Fruit fly (Drosophila melanogaster): ENCODE results near the gene CG44270.

CG44270 gene

DNA sequence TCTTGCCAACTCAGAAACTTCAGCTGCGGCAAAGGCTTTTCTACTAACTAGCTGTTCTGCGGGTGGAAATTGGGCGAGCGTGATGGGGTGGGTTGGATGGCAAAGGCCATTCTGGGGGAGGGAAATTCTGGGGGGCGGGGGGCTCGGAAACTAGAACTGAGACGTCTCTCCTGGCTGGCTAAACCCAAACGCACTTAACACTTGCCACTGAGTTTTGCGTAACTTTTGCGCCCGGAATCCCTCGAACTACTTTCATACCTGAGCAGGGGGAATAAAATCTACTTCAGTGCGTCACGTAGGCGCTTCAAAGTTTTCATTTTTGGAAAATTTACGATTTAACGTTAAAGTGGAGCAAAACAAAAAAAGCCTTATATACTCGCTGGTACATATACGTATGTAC is at the start of gene CG44270:
CG44270 (plus strand) TSS at position 301 of the 400 bp plus-strand sequence.
- TF ChIP-seq EcR (GFP tag; optimal IDR thresholded peaks at IDR 0.05) = no peak
- no peak for TF ChIP-seq CG8478 (optimal IDR thresholded peaks at IDR 0.05)
- TF ChIP-seq Dll (optimal IDR thresholded peaks at IDR 0.05) = no peak
- no peak for TF ChIP-seq pan (optimal IDR thresholded peaks at IDR 0.05)
- TF ChIP-seq usp (GFP tag; optimal IDR thresholded peaks at IDR 0.05) = no peak
- TF ChIP-seq psq (optimal IDR thresholded peaks at IDR 0.05) = no peak

DNA sequence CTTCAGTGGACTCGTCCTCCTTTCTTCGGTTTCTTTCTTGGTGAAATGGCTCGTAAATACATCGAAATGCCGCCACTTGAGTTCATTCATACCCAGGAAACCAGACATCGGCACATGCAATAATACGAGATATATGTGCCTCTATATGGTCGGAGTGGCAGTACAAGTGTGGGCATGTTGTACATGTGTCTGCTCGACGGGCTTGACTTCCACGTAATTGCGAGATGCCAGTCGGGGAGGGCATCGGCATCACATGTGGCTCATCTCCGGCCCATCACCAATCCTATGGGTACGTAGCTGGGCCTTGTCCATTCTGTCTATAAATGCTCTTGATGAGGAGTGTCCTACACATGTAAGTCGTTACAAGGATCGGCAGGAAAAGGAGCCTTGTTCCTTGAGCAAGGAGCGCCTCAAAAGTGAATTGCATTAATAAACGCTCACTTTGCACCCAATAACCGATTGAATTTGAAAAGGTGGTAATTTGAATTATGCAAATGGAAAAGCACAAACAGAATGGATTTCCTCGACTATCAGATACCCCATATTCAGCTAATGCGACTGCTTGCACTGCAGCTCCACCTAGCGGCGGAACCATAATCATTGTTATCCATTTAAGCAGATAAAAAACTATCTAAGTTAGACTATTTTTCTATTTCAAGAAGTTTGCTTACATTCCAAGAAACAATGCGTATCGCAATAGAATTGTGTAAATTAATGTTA is 49.6 kb upstream of the CG44270 start:
- TF ChIP-seq usp (GFP tag; optimal IDR thresholded peaks at IDR 0.05) (no peak), Dll (optimal IDR thresholded peaks at IDR 0.05) (no peak), psq (optimal IDR thresholded peaks at IDR 0.05) (no peak), CG8478 (optimal IDR thresholded peaks at IDR 0.05) (no peak), EcR (GFP tag; optimal IDR thresholded peaks at IDR 0.05) (no peak), pan (optimal IDR thresholded peaks at IDR 0.05) (no peak)

DNA sequence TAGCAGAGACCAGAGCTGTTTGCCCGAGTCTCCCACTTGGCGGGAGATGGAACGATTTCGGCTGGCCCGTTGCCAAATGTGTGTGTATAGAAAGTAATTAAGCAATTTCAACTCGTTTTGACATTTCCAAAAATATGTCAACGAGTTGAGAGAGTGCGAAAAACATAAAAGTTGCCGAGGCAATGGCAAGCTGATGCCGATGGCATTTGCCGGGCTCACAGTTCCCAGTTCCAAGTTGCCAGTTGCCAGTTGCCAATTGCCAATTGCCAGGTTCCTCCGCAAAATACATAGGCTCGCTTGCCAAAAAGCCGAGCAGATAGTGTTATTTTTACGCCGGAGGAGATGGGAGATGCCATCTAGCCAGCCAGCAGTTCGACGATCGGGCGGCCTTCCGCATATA is 47.3 kb upstream of the CG44270 start:
- TF ChIP-seq pan (optimal IDR thresholded peaks at IDR 0.05) (no peak), psq (optimal IDR thresholded peaks at IDR 0.05) (no peak), Dll (optimal IDR thresholded peaks at IDR 0.05) (no peak), EcR (GFP tag; optimal IDR thresholded peaks at IDR 0.05) (no peak)

DNA sequence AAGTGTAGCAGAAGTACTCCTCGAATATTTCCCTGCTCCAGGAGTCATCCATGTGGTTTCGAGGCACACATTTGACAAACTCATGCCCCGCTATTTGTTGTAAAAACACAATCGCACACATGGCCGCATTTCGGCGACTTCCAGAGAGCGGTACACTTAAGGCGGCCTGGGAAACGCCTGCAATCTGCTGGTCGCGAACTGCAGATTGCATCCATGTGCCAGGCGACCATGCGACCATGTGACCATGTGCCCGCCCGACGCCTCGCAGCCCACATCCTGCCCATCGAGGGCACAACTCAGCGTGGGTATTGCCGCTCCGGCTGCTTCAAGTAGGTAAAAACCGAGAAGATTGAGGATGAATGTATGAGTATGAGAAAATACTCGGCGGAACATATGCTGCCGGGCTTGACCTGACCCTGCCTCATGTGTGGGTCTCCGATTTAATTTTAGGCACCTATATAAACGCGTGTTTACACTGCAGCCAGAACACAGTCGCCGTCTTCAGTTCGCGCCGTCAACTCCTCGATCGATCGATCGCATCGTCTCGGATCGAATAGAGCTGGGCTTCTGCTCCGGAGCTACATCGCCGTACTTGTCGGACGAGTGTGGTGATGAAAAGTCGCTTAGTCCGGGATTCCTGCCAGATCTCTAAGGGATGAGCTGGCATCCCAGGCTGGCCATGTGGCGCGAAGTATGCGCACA is 44.7 kb upstream of the CG44270 start:
- TF ChIP-seq usp (GFP tag; optimal IDR thresholded peaks at IDR 0.05) (no peak), Dll (optimal IDR thresholded peaks at IDR 0.05) (no peak), CG8478 (optimal IDR thresholded peaks at IDR 0.05) (no peak), psq (optimal IDR thresholded peaks at IDR 0.05) (no peak), EcR (GFP tag; optimal IDR thresholded peaks at IDR 0.05) (no peak), pan (optimal IDR thresholded peaks at IDR 0.05) (no peak)

DNA sequence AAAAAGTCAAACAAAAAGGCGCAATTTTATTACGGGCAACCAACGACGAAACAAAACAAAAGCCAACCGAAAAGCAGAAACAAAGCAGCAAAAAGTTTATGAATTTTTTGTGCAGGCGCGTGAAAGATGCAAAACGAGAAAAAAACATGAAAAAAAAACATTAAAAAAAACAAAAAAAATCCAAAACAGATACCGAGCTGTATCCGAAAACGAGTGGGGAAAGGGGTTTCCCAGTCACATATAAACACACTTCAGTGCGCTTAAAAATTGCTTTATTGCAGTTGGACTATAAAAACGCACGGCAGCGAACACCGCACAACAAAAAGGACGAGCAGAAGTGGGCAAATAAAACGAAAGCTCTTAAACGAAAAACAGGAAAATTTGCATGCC is 44.1 kb upstream of the CG44270 start:
- no peak for TF ChIP-seq psq (optimal IDR thresholded peaks at IDR 0.05)
- no peak for TF ChIP-seq Dll (optimal IDR thresholded peaks at IDR 0.05)
- no peak for TF ChIP-seq CG8478 (optimal IDR thresholded peaks at IDR 0.05)
- no peak for TF ChIP-seq EcR (GFP tag; optimal IDR thresholded peaks at IDR 0.05)
- no peak for TF ChIP-seq pan (optimal IDR thresholded peaks at IDR 0.05)
- no peak for TF ChIP-seq usp (GFP tag; optimal IDR thresholded peaks at IDR 0.05)

DNA sequence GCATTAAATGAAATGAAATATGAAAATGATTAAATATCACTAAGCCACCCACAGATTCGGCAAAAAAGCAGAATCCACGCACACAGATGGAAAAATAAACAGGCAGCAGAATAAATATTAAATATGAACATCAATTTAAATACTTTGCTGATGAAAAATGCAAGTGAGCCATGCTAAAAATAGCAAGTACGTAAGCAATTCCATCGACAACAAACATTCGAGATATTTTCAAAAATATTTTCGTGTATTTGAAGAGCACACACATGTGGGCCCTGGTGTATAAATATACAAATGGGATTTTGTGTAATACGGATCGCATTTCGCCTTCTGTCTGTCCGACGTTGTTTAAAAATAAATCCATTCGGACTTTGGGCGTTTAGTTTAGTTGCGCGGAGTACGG is 43.1 kb upstream of the CG44270 start:
- TF ChIP-seq pan (optimal IDR thresholded peaks at IDR 0.05) (no peak), psq (optimal IDR thresholded peaks at IDR 0.05) (no peak), Dll (optimal IDR thresholded peaks at IDR 0.05) (no peak), CG8478 (optimal IDR thresholded peaks at IDR 0.05) (no peak), EcR (GFP tag; optimal IDR thresholded peaks at IDR 0.05) (no peak), usp (GFP tag; optimal IDR thresholded peaks at IDR 0.05) (no peak)

DNA sequence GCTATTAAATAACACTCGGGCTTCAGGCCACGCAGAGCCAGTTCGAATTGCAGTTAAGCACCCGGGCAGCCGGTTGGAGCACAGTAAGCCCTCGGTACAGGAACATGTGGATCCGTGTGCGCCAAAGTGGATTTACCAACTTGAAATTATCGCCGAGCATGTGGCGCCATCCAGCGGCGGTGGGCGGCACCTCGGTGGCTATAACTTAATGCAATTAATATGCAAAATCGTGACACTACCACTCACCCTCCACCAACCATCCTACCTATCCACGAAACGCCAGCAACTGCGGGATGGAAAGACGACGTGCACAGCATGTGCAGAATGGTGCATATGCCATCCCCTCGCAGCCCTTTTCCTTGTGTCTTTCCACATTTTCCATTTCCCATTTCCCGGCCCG is 42.7 kb upstream of the CG44270 start:
- TF ChIP-seq usp (GFP tag; optimal IDR thresholded peaks at IDR 0.05) = no peak
- no peak for TF ChIP-seq Dll (optimal IDR thresholded peaks at IDR 0.05)
- no peak for TF ChIP-seq psq (optimal IDR thresholded peaks at IDR 0.05)
- no peak for TF ChIP-seq EcR (GFP tag; optimal IDR thresholded peaks at IDR 0.05)
- no peak for TF ChIP-seq CG8478 (optimal IDR thresholded peaks at IDR 0.05)
- no peak for TF ChIP-seq pan (optimal IDR thresholded peaks at IDR 0.05)

DNA sequence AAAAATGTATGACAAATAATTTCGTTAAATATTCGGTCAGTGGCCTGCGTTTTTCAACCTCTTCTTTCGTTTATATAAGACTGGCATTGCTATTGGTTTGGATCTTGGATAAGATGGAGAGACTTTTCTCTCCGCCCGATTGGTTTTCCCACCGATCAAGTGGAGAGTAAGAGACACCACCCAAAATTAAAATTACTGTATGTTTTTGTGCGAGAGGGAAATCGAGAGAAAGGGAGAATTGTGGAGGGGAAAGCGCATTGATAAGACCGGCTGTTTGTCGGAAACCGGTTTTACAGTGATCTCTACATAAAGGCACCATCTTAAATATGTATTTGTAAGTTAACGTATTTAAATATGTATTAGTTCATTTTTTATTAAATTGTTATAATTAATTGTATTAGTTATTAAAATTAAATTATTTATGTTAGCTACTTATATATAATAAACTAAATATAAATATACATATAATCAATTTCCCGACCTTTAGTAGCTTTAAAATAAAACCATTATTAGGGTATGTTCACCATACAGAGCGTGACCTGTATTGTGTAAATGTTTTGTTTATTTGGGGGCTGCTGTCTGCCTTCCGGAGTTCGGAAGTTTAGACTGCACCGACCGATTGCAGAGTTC is 36.3 kb upstream of the CG44270 start, which contains the start of gene CG34007:
CG34007 (plus strand) TSS at position 608 of the 630 bp plus-strand sequence.
- TF ChIP-seq Dll (optimal IDR thresholded peaks at IDR 0.05) = no peak
- no peak for TF ChIP-seq EcR (GFP tag; optimal IDR thresholded peaks at IDR 0.05)
- no peak for TF ChIP-seq pan (optimal IDR thresholded peaks at IDR 0.05)
- TF ChIP-seq psq (optimal IDR thresholded peaks at IDR 0.05) = no peak
- TF ChIP-seq CG8478 (optimal IDR thresholded peaks at IDR 0.05) = no peak
- TF ChIP-seq usp (GFP tag; optimal IDR thresholded peaks at IDR 0.05) = no peak

DNA sequence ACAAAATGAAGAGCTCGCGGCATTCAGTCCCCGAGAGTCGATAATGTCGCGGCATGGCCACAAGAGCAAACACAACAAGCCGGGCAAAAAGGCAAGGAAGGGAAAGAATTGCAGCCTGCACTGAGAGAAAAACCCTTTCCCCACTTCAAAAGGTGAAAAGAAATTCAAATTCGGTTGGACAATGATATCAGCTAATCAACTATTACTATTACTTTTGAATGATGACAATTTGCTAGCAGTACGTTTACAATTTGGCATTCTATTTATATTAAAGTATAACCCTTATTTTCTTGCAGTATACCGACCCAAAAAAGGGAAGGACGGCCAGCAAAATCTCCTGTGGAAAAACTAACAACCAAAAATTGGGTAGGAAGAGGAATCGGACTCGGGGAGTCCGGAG is 3.8 kb upstream of the CG44270 start:
- TF ChIP-seq psq (optimal IDR thresholded peaks at IDR 0.05) (no peak), pan (optimal IDR thresholded peaks at IDR 0.05) (no peak), usp (GFP tag; optimal IDR thresholded peaks at IDR 0.05) (no peak), CG8478 (optimal IDR thresholded peaks at IDR 0.05) (no peak), EcR (GFP tag; optimal IDR thresholded peaks at IDR 0.05) (no peak), Dll (optimal IDR thresholded peaks at IDR 0.05) (no peak)

DNA sequence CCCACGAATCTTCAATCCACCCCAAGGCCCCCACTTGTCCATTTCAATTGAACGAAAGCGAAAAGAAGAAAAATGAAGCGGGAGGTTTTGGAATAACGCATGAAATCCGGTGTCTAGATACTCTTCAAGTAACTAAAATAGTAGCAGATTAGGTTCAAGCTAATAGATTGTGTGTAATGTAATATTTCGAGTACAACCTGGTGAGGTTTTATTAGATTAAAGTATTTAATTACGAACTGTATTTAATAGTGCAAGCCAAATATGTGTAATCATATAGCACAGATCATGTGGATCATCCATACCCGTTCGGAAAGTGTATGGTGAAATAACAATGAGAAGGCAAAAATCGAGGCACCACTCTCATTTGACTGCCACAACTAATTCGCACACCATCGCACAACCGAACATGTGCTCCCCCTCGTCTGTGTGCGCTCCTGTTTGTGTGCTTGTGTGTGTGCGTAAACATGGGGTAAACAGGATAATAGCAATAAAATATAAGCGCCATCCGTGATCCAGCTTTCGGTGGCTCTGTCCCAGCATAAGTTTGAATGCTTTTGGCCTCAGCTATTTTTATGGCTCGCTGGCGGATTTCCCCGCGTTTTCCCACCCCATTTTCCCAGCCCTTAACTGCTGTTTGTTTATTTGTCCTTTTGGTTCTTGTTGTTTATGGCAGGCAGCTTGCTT is 8.5 kb downstream of the CG44270 start:
- TF ChIP-seq usp (GFP tag; optimal IDR thresholded peaks at IDR 0.05) (no peak), EcR (GFP tag; optimal IDR thresholded peaks at IDR 0.05) (no peak), psq (optimal IDR thresholded peaks at IDR 0.05) (no peak), CG8478 (optimal IDR thresholded peaks at IDR 0.05) (no peak), Dll (optimal IDR thresholded peaks at IDR 0.05) (no peak), pan (optimal IDR thresholded peaks at IDR 0.05) (no peak)

DNA sequence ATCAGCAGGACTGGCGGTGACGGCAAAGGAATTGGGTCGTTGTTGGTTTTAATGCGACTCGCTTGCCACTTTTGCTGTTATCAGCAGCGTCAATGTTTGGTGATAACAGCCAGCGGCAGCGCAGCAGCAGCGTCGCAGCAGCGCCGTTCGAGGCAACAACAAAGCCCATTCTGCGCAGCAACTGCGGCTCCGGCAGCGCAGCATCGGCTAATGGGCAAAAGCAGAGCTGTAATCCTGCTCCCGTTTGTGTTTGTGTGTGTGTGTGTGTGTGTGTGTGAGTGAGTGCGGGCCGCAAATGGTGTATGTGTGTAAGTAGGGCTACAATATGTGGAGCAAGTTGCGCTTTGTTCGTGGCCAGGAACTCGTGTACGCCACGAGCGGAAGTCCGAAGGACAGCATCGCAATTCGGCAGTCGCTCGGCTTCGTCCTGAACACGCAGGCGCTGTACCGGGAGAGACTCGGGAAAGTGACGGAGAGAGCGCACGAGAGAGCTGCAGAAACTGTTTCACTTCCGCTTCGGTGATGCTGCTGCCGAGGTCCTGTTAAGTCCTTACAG is 30.3 kb downstream of the CG44270 start:
- TF ChIP-seq psq (optimal IDR thresholded peaks at IDR 0.05) (no peak), usp (GFP tag; optimal IDR thresholded peaks at IDR 0.05) (no peak), pan (optimal IDR thresholded peaks at IDR 0.05) (no peak), EcR (GFP tag; optimal IDR thresholded peaks at IDR 0.05) (no peak), Dll (optimal IDR thresholded peaks at IDR 0.05) (no peak), CG8478 (optimal IDR thresholded peaks at IDR 0.05) (no peak)
